Worm (Caenorhabditis elegans) whole organism, L2 larva: ENCODE measurements around the gene F08F8.11.

ENCODE experiments used
- C34F6.9 ChIP-seq: fragments of 150-350 bp; optimal IDR thresholded peaks from 2 replicates; lab custom pipeline; 2014; ENCODE audit warnings: missing biosample characterization, missing genetic modification characterization
- Y55F3AM.14 ChIP-seq: fragments of 200-800 bp; sonication (Bioruptor generic); optimal IDR thresholded peaks from 2 replicates; lab custom pipeline; 2018; ENCODE audit warnings: mild to moderate bottlenecking, missing genetic modification characterization, missing compliant biosample characterization
- ZK546.5 ChIP-seq: sonication (generic microtip); optimal IDR thresholded peaks from 2 replicates; lab custom pipeline; 2017; ENCODE audit warnings: missing biosample characterization, missing genetic modification characterization
- aly-2 ChIP-seq: fragments of 150-350 bp; optimal IDR thresholded peaks from 2 replicates; lab custom pipeline; 2014; ENCODE audit warnings: missing biosample characterization, missing genetic modification characterization
- elt-1 ChIP-seq: fragments of 150-350 bp; optimal IDR thresholded peaks from 2 replicates; lab custom pipeline; 2014; ENCODE audit warnings: missing biosample characterization, missing genetic modification characterization
- elt-3 ChIP-seq: sonication (generic microtip); optimal IDR thresholded peaks from 2 replicates; lab custom pipeline; 2017; ENCODE audit warnings: missing biosample characterization, missing genetic modification characterization
- lin-13 ChIP-seq: fragments of 150-350 bp; optimal IDR thresholded peaks from 2 replicates; lab custom pipeline; 2014; ENCODE audit warnings: missing biosample characterization, missing genetic modification reagents, missing genetic modification characterization
- nhr-10 ChIP-seq: sonication (generic microtip); optimal IDR thresholded peaks from 2 replicates; lab custom pipeline; 2017; ENCODE audit warnings: missing biosample characterization, missing genetic modification characterization
- nhr-12 ChIP-seq: fragments of 150-350 bp; optimal IDR thresholded peaks from 2 replicates; lab custom pipeline; 2014; ENCODE audit warnings: missing biosample characterization, missing genetic modification characterization
- nhr-237 ChIP-seq: fragments of 150-350 bp; optimal IDR thresholded peaks from 2 replicates; lab custom pipeline; 2014; ENCODE audit warnings: missing biosample characterization, missing genetic modification characterization
- skn-1 ChIP-seq: sonication (generic microtip); optimal IDR thresholded peaks from 2 replicates; lab custom pipeline; 2017; ENCODE audit warnings: missing biosample characterization, missing genetic modification characterization
- unc-62 ChIP-seq: fragments of 150-350 bp; optimal IDR thresholded peaks from 2 replicates; lab custom pipeline; 2014; ENCODE audit warnings: missing biosample characterization, missing genetic modification reagents, missing genetic modification characterization

DNA sequence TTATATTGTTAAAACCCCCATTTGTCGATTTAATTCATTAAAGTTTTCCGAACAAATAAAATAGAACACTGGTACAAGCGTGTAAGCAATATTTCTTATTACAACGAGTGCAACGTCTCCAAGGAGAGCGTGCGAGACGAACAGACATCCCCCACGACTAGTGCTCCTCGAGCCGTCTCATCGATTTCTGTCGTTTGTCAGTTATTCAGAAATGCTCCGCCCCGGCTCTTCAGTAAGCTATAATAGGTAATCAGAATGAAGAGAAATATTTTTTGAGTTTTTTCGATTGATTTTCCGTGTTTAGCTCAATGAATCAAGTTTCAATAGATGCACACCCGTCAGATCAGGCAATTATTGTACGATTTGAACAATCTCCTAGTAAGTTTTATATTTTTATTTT, 27.0 kb upstream of the F08F8.11 start, which contains the start of gene kap-1:
- TF ChIP-seq lin-13 (GFP tag; lab: Kevin White, UChicago) (no peak), elt-1 (tag; lab: Kevin White, UChicago) (no peak), skn-1 (tag; lab: Kevin White, UChicago) (no peak), Y55F3AM.14 (GFP tag; lab: Kevin White, UChicago) (no peak), C34F6.9 (peak; percentile 15), nhr-237 (no peak), unc-62 (GFP tag; lab: Kevin White, UChicago) (no peak), nhr-12 (tag; lab: Kevin White, UChicago) (no peak), aly-2 (tag; lab: Kevin White, UChicago) (no peak), ZK546.5 (tag; lab: Kevin White, UChicago) (no peak), nhr-10 (tag; lab: Kevin White, UChicago) (no peak), elt-3 (no peak)
